Worm (Caenorhabditis elegans) whole organism, young adult: Measurements from ENCODE around the gene atx-2.

Experiments used
- F52B5.7 ChIP-seq: sonication (generic microtip); optimal IDR thresholded peaks from 2 replicates; lab custom pipeline; 2016; ENCODE audit warnings: mild to moderate bottlenecking, missing genetic modification characterization, missing compliant biosample characterization
- T26A5.8 ChIP-seq: sonication (generic microtip); optimal IDR thresholded peaks from 2 replicates; lab custom pipeline; 2016; ENCODE audit warnings: missing genetic modification characterization, missing compliant biosample characterization
- Y67H2A.10 ChIP-seq: fragments of 200-800 bp; sonication (Bioruptor generic); conservative IDR thresholded peaks from 2 replicates; pipeline ENCODE4 v1.3.6; 2022; ENCODE audit warnings: missing genetic modification reagents, missing genetic modification characterization, missing compliant biosample characterization
- ama-1 ChIP-seq, 3 experiments: fragments of 150-350 bp in 1 of 3; sonication (generic microtip) in 2 of 3; optimal IDR thresholded peaks; 2 replicates each; lab custom pipeline; 2014 to 2018; ENCODE audit warnings: missing biosample characterization in 2 of 3, missing genetic modification characterization in 2 of 3, missing genetic modification reagents in 2 of 3
- aptf-2 ChIP-seq: fragments of 200-800 bp; sonication (Bioruptor generic); conservative IDR thresholded peaks from 2 replicates; pipeline ENCODE4 v1.3.6; 2022; ENCODE audit warnings: missing genetic modification reagents, missing genetic modification characterization, missing compliant biosample characterization
- ekl-4 ChIP-seq: fragments of 200-800 bp; sonication (Bioruptor generic); IDR thresholded peaks from 2 replicates; pipeline ENCODE4 v1.3.6; 2022; ENCODE audit warnings: missing genetic modification reagents, missing genetic modification characterization, missing compliant biosample characterization
- let-607 ChIP-seq, 2 experiments: fragments of 200-800 bp in 1 of 2; sonication (Bioruptor generic) in 1 of 2; sonication (generic microtip) in 1 of 2; optimal IDR thresholded peaks; 2 replicates each; lab custom pipeline; 2016 to 2018; ENCODE audit warnings: mild to moderate bottlenecking in 2 of 2, missing compliant biosample characterization in 2 of 2, missing genetic modification characterization in 2 of 2, moderate library complexity in 2 of 2, missing genotype in 1 of 2
- mcd-1 ChIP-seq: fragments of 200-800 bp; sonication (Bioruptor generic); IDR thresholded peaks from 2 replicates; pipeline ENCODE4 v1.3.6; 2022; ENCODE audit warnings: missing genetic modification reagents, missing genetic modification characterization, missing compliant biosample characterization
- nfya-2 ChIP-seq: fragments of 200-800 bp; sonication (Bioruptor generic); IDR thresholded peaks from 2 replicates; pipeline ENCODE4 v1.3.6; 2022; ENCODE audit warnings: missing genetic modification reagents, missing genetic modification characterization, missing compliant biosample characterization
- pha-4 ChIP-seq: fragments of 150-350 bp; sonication (generic microtip); optimal IDR thresholded peaks from 2 replicates; lab custom pipeline; 2014; ENCODE audit warnings: missing biosample characterization, missing genetic modification reagents, missing genetic modification characterization
- rcor-1 ChIP-seq: fragments of 200-800 bp; sonication (Bioruptor generic); IDR thresholded peaks from 2 replicates; pipeline ENCODE4 v1.3.6; 2022; ENCODE audit warnings: missing genetic modification reagents, missing genetic modification characterization, missing compliant biosample characterization

DNA sequence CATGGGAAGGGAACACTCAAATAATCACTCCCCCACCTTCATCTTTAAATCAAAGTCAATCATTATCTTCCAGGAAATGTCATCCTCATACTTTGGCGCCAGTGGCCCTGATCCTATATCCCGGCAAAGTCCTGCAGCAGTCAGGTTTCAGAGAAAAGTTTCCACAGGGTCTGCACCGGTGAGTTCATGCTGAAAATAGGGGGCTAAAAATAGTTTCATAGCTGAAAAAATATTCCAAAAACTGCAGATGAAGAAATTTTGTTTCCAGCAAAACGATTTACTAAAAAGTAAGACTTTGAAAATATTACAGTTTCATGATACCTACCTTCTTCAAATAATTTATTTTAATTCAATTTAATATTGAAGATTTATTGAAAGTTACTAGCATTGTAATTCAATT lies 26.9 kb downstream of the atx-2 start, which contains the start of gene ptr-25:
- TF ChIP-seq let-607 (tag; optimal IDR thresholded peaks at IDR 0.05; lab: Kevin White, UChicago) (no peak), F52B5.7 (tag; lab: Kevin White, UChicago) (no peak), aptf-2 (GFP tag; lab: Robert Waterston, UW) (no peak), rcor-1 (GFP tag; lab: Robert Waterston, UW) (no peak), mcd-1 (GFP tag; lab: Robert Waterston, UW) (no peak), ama-1 (optimal IDR thresholded peaks at IDR 0.05; lab: Kevin White, UChicago) (no peak), ama-1 (GFP tag; optimal IDR thresholded peaks at IDR 0.05; lab: Kevin White, UChicago) (no peak), ekl-4 (GFP tag; lab: Robert Waterston, UW) (no peak), nfya-2 (no peak), Y67H2A.10 (no peak), T26A5.8 (no peak), pha-4 (no peak)
